Fruit fly (Drosophila melanogaster) whole organism, wandering third instar larva: Measurements from ENCODE around the gene CG11951.

Experiments
- Abd-B ChIP-seq: fragments of >200 bp; optimal IDR thresholded peaks from 2 replicates; lab custom pipeline; 2017; ENCODE audit warnings: missing biosample characterization, missing genetic modification characterization
- CG32264 ChIP-seq: fragments of 200-800 bp; sonication (Bioruptor generic); optimal IDR thresholded peaks from 2 replicates; lab custom pipeline; 2016; ENCODE audit warnings: missing biosample characterization, missing genetic modification characterization
- CG9705 ChIP-seq: fragments of 200-800 bp; sonication (Bioruptor generic); optimal IDR thresholded peaks from 2 replicates; lab custom pipeline; 2018; ENCODE audit warnings: missing biosample characterization, mild to moderate bottlenecking, missing genetic modification characterization
- CrebA ChIP-seq: fragments of 200-800 bp; sonication (Bioruptor generic); optimal IDR thresholded peaks from 2 replicates; lab custom pipeline; 2016; ENCODE audit warnings: missing biosample characterization, mild to moderate bottlenecking, missing genetic modification characterization, borderline replicate concordance
- Dif ChIP-seq: fragments of 200-275, 200-300 bp; sonication (Bioruptor generic); optimal IDR thresholded peaks from 2 replicates; lab custom pipeline; 2018; ENCODE audit warnings: missing biosample characterization, missing genetic modification characterization; ENCODE audit not compliant: partially characterized antibody
- GATAd ChIP-seq: sonication (Bioruptor generic); optimal IDR thresholded peaks from 2 replicates; lab custom pipeline; 2016; ENCODE audit warnings: missing biosample characterization, missing genetic modification characterization
- HLH106 ChIP-seq: fragments of 200-800 bp; optimal IDR thresholded peaks from 3 replicates; lab custom pipeline; 2019; ENCODE audit warnings: missing biosample characterization, mild to moderate bottlenecking, missing genetic modification characterization, moderate library complexity
- Hnf4 ChIP-seq: fragments of 200-800 bp; sonication (Bioruptor generic); optimal IDR thresholded peaks from 2 replicates; lab custom pipeline; 2016; ENCODE audit warnings: missing biosample characterization, mild to moderate bottlenecking, missing genetic modification characterization
- Hr78 ChIP-seq: fragments of >200 bp; optimal IDR thresholded peaks from 2 replicates; lab custom pipeline; 2017; ENCODE audit warnings: missing biosample characterization, missing genetic modification characterization
- Hr83 ChIP-seq: fragments of 200-300 bp; sonication (Bioruptor generic); optimal IDR thresholded peaks from 2 replicates; lab custom pipeline; 2016; ENCODE audit warnings: missing biosample characterization, mild to moderate bottlenecking, missing genetic modification characterization, moderate library complexity; ENCODE audit not compliant: poor library complexity, severe bottlenecking
- Jra ChIP-seq: sonication (Bioruptor generic); optimal IDR thresholded peaks from 2 replicates; lab custom pipeline; 2016; ENCODE audit warnings: missing biosample characterization, missing genetic modification characterization
- Mio ChIP-seq: sonication (Bioruptor generic); optimal IDR thresholded peaks from 2 replicates; lab custom pipeline; 2016; ENCODE audit warnings: missing biosample characterization, missing genetic modification characterization
- Myc ChIP-seq: fragments of >200 bp; optimal IDR thresholded peaks from 2 replicates; lab custom pipeline; 2017
- N ChIP-seq: fragments of >200 bp; optimal IDR thresholded peaks from 2 replicates; lab custom pipeline; 2018; ENCODE audit warnings: missing biosample characterization, missing external identifiers, missing genetic modification characterization
- OdsH ChIP-seq: fragments of 200-800 bp; sonication (Bioruptor generic); optimal IDR thresholded peaks from 2 replicates; lab custom pipeline; 2016; ENCODE audit warnings: missing biosample characterization, mild to moderate bottlenecking, missing genetic modification characterization
- Rel ChIP-seq, 2 experiments: fragments of 200-800 bp; sonication (Bioruptor generic) in 1 of 2; optimal IDR thresholded peaks; 2 replicates in 1 of 2; 3 replicates in 1 of 2; lab custom pipeline; 2016 to 2019; ENCODE audit warnings: mild to moderate bottlenecking in 2 of 2, missing biosample characterization in 2 of 2, missing genetic modification characterization in 2 of 2, moderate library complexity in 1 of 2
- Sp1 ChIP-seq: fragments of 200-800 bp; sonication (Bioruptor generic); optimal IDR thresholded peaks from 3 replicates; lab custom pipeline; 2019; ENCODE audit warnings: missing biosample characterization, mild to moderate bottlenecking, missing genetic modification characterization, moderate library complexity
- Vsx2 ChIP-seq: fragments of 200-300, 225-300 bp; sonication (Bioruptor generic); optimal IDR thresholded peaks from 2 replicates; lab custom pipeline; 2018; ENCODE audit warnings: missing biosample characterization, missing genetic modification characterization; ENCODE audit not compliant: partially characterized antibody
- br ChIP-seq: fragments of 200-800 bp; sonication (Bioruptor generic); optimal IDR thresholded peaks from 2 replicates; lab custom pipeline; 2016; ENCODE audit warnings: missing biosample characterization, missing genetic modification characterization
- brk ChIP-seq: fragments of 200-800 bp; sonication (Bioruptor generic); optimal IDR thresholded peaks from 2 replicates; lab custom pipeline; 2016; ENCODE audit warnings: missing biosample characterization, mild to moderate bottlenecking, missing genetic modification characterization
- dl ChIP-seq, 2 experiments: fragments of 175-275, 200-275 bp in 1 of 2; fragments of 200-275 bp in 1 of 2; sonication (Bioruptor generic); optimal IDR thresholded peaks; lab custom pipeline; 2018; ENCODE audit warnings: mild to moderate bottlenecking in 2 of 2, missing biosample characterization in 2 of 2, missing genetic modification characterization in 2 of 2, moderate library complexity in 2 of 2; ENCODE audit not compliant: partially characterized antibody in 2 of 2, insufficient read depth in 1 of 2
- dmrt93B ChIP-seq: fragments of 200-800 bp; sonication (Bioruptor generic); optimal IDR thresholded peaks from 2 replicates; lab custom pipeline; 2018; ENCODE audit warnings: missing biosample characterization, mild to moderate bottlenecking, missing genetic modification characterization
- dsf ChIP-seq: sonication (Bioruptor generic); optimal IDR thresholded peaks from 2 replicates; lab custom pipeline; 2016; ENCODE audit warnings: missing biosample characterization, missing genetic modification characterization, borderline replicate concordance
- ey ChIP-seq: fragments of 200-800 bp; sonication (Bioruptor generic); optimal IDR thresholded peaks from 2 replicates; lab custom pipeline; 2016; ENCODE audit warnings: missing biosample characterization, missing genetic modification characterization
- foxo ChIP-seq, 2 experiments: fragments of 200-800 bp; sonication (Bioruptor generic); optimal IDR thresholded peaks; 2 replicates in 1 of 2; 3 replicates in 1 of 2; lab custom pipeline; 2016 to 2017; ENCODE audit warnings: missing biosample characterization in 2 of 2, missing genetic modification characterization in 2 of 2
- fru ChIP-seq: fragments of 200-800 bp; sonication (Bioruptor generic); optimal IDR thresholded peaks from 3 replicates; lab custom pipeline; 2016; ENCODE audit warnings: missing biosample characterization, mild to moderate bottlenecking, missing genetic modification characterization
- h ChIP-seq: fragments of 200-800 bp; sonication (Bioruptor generic); optimal IDR thresholded peaks from 3 replicates; lab custom pipeline; 2016; ENCODE audit warnings: missing biosample characterization, mild to moderate bottlenecking, missing genetic modification characterization
- jim ChIP-seq: fragments of 175-275, 200-325 bp; sonication (Bioruptor generic); optimal IDR thresholded peaks from 2 replicates; lab custom pipeline; 2016; ENCODE audit warnings: missing biosample characterization, mild to moderate bottlenecking, missing genetic modification characterization
- lola ChIP-seq: fragments of >200 bp; optimal IDR thresholded peaks from 2 replicates; lab custom pipeline; 2017; ENCODE audit warnings: missing biosample characterization, missing genetic modification characterization
- psq ChIP-seq: fragments of 200-800 bp; sonication (Bioruptor generic); optimal IDR thresholded peaks from 3 replicates; lab custom pipeline; 2017; ENCODE audit warnings: missing biosample characterization, mild to moderate bottlenecking, missing genetic modification characterization, moderate library complexity
- rgr ChIP-seq: fragments of 200-800 bp; sonication (Bioruptor generic); optimal IDR thresholded peaks from 3 replicates; lab custom pipeline; 2016; ENCODE audit warnings: missing biosample characterization, mild to moderate bottlenecking, missing genetic modification characterization
- sage ChIP-seq: fragments of 200-800 bp; sonication (Bioruptor generic); optimal IDR thresholded peaks from 2 replicates; lab custom pipeline; 2016; ENCODE audit warnings: missing biosample characterization, mild to moderate bottlenecking, missing genetic modification characterization
- tai ChIP-seq: sonication (Bioruptor generic); optimal IDR thresholded peaks from 2 replicates; lab custom pipeline; 2016; ENCODE audit warnings: missing biosample characterization, missing genetic modification characterization
- woc ChIP-seq: sonication (Bioruptor generic); optimal IDR thresholded peaks from 2 replicates; lab custom pipeline; 2016; ENCODE audit warnings: missing biosample characterization, mild to moderate bottlenecking, missing genetic modification characterization

CG11951 gene

DNA sequence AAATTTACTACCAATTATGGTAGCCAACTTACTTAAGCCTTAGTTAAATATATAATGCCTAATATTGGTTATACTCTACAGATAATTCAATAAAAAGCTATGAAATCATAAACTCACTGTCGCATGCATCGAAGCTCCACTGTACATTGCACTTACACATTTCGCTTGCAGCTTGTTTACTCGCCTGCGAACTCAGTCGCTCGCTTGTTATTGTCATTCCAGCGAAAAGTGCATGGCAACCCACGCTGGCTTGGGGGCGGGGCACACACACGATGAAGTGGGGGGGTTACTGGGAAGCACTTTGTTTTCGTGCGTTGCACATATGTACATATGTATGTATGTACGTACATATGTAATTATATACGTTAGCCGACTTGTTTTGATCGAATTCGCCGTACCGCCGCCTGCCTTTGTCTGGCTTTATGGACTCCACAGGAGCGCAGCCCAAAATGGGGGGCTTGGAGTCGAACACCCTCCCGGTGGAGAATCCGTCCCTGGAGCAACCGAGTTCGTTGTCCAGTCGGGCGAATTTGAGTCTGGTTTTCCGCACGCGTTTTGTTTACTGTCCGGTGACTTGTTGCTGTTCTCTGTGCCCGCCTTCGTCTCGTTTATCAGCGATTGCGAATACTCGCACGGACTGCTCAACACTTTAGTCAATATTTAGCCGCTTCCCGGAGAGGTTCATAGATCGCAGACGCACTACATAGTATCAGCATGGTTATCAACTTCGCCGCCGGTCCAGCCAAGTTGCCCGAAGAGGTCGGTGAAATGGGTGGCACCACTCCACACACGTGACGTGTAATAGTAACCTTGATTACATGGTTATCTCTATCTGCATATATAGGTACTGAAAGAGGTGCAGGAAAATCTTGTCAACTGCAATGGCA is 38.5 kb downstream of the CG11951 start, which contains the start of gene CG11899:
Gene CG11899 (plus strand): TSS at position 648 of the 887 bp plus-strand sequence.
- no peak for TF ChIP-seq N (GFP tag; lab: Kevin White, UChicago)
- peak; percentile 86 for TF ChIP-seq OdsH (GFP tag; lab: Kevin White, UChicago)
- TF ChIP-seq rgr (GFP tag; lab: Kevin White, UChicago), result peak; percentile 82
- TF ChIP-seq dl (GFP tag; optimal IDR thresholded peaks at IDR 0.05; lab: Kevin White, UChicago; ENCODE audit: insufficient read depth in 1 of 2, partially characterized antibody in 2 of 2), result peak; percentile 15 to 47
- TF ChIP-seq Jra (GFP tag; lab: Kevin White, UChicago), result peak; percentile 89
- peak; percentile 86 for TF ChIP-seq Dif (GFP tag; lab: Kevin White, UChicago)
- TF ChIP-seq HLH106, result peak; percentile 82
- peak; percentile 94 for TF ChIP-seq Hr83 (GFP tag; lab: Kevin White, UChicago)
- peak; percentile 69 for TF ChIP-seq jim (GFP tag; lab: Kevin White, UChicago)
- TF ChIP-seq Abd-B (GFP tag; lab: Kevin White, UChicago), result no peak
- TF ChIP-seq CG32264 (GFP tag; lab: Kevin White, UChicago), result peak; percentile 82
- peak; percentile 31 to 97 for TF ChIP-seq foxo (GFP tag; optimal IDR thresholded peaks at IDR 0.05; lab: Kevin White, UChicago)
- no peak for TF ChIP-seq Mio
- peak; percentile 96 for TF ChIP-seq psq (GFP tag; lab: Kevin White, UChicago)
- peak; percentile 85 for TF ChIP-seq Rel (GFP tag; optimal IDR thresholded peaks at IDR 0.05; lab: Kevin White, UChicago)
- peak; percentile 86 for TF ChIP-seq Rel (tag; optimal IDR thresholded peaks at IDR 0.05; lab: Kevin White, UChicago)
- peak; percentile 43 for TF ChIP-seq GATAd
- no peak for TF ChIP-seq Myc (lab: Kevin White, UChicago)
- TF ChIP-seq dmrt93B (GFP tag; lab: Kevin White, UChicago), result peak; percentile 61
- no peak for TF ChIP-seq CrebA (GFP tag; lab: Kevin White, UChicago)
- TF ChIP-seq Sp1 (GFP tag; lab: Kevin White, UChicago), result peak; percentile 69
- TF ChIP-seq h (GFP tag; lab: Kevin White, UChicago), result peak; percentile 98
- no peak for TF ChIP-seq lola (GFP tag; lab: Kevin White, UChicago)
- TF ChIP-seq Vsx2 (GFP tag; lab: Kevin White, UChicago), result peak; percentile 94
- TF ChIP-seq fru (GFP tag; lab: Kevin White, UChicago), result peak; percentile 91
- TF ChIP-seq CG9705 (GFP tag; lab: Kevin White, UChicago), result peak; percentile 78
- TF ChIP-seq tai (GFP tag; lab: Kevin White, UChicago), result peak; percentile 93
- TF ChIP-seq woc (GFP tag; lab: Kevin White, UChicago), result peak; percentile 97
- TF ChIP-seq Hnf4 (GFP tag; lab: Kevin White, UChicago), result peak; percentile 92
- TF ChIP-seq br (GFP tag; lab: Kevin White, UChicago), result peak; percentile 94
- no peak for TF ChIP-seq brk (GFP tag; lab: Kevin White, UChicago)
- peak; percentile 87 for TF ChIP-seq ey (GFP tag; lab: Kevin White, UChicago)
- TF ChIP-seq sage (GFP tag; lab: Kevin White, UChicago), result peak; percentile 90
- TF ChIP-seq, all 38 proteins: peak for 25

dm6 chr3R:29198299-29198698 is 40.2 kb downstream of the CG11951 start:
- TF ChIP-seq sage (GFP tag; lab: Kevin White, UChicago) (no peak), dsf (GFP tag; lab: Kevin White, UChicago) (no peak), GATAd (no peak), Myc (lab: Kevin White, UChicago) (no peak), h (GFP tag; lab: Kevin White, UChicago) (no peak), Dif (GFP tag; lab: Kevin White, UChicago) (no peak), Rel (GFP tag; optimal IDR thresholded peaks at IDR 0.05; lab: Kevin White, UChicago) (no peak), Rel (tag; optimal IDR thresholded peaks at IDR 0.05; lab: Kevin White, UChicago) (no peak), OdsH (GFP tag; lab: Kevin White, UChicago) (no peak), Hr78 (no peak), Hr83 (GFP tag; lab: Kevin White, UChicago) (no peak), Hnf4 (GFP tag; lab: Kevin White, UChicago) (no peak), dl (GFP tag; optimal IDR thresholded peaks at IDR 0.05; lab: Kevin White, UChicago; ENCODE audit: insufficient read depth in 1 of 2, partially characterized antibody in 2 of 2) (no peak)
